Worm (Caenorhabditis elegans): ENCODE data around the gene C44B7.5.

DNA sequence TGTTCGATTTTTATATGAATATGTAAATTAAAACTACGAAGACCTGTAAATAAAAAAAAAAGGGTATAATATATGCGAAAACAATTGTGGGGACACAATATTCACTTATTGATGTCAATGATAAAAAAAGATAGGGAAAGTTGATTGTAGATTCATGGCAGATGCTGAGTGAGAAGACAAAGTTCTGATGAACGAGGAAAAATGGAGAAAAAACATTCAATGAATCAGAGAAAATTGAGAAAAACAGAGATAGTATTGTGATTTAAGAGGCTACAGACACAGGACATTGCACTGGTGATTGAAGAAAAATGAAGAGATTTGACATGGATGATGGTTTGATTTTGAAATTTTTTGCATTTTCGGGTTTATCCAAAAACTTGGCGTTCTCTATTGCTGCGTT is 36.3 kb upstream of the C44B7.5 start:
- TF ChIP-seq dmd-6 (GFP tag; IDR thresholded peaks at IDR 0.05) (no peak), dmd-9 (GFP tag; IDR thresholded peaks at IDR 0.05) (no peak)
